Worm (Caenorhabditis elegans) whole organism, late embryonic: Measurements from ENCODE around the gene irld-21.

Experiments used
- hlh-8 ChIP-seq: sonication (generic microtip); optimal IDR thresholded peaks from 2 replicates; lab custom pipeline; 2016; ENCODE audit warnings: missing genotype, missing genetic modification characterization, missing compliant biosample characterization
- lim-6 ChIP-seq: sonication (generic microtip); optimal IDR thresholded peaks from 2 replicates; lab custom pipeline; 2016; ENCODE audit warnings: missing genetic modification characterization, missing compliant biosample characterization

ce11 chrIV:10135817-10136216 is 13.7 kb upstream of the irld-21 start, which contains the start of gene K08F4.5:
- TF ChIP-seq hlh-8 (tag; lab: Kevin White, UChicago) (no peak), lim-6 (tag; lab: Kevin White, UChicago) (no peak)
